Worm (Caenorhabditis elegans): Measurements from ENCODE around the gene C49H3.3.

ce11 chrIV:7943272-7943671 lies 19.1 kb downstream of the C49H3.3 start:
- TF ChIP-seq dao-5 (tag; optimal IDR thresholded peaks at IDR 0.05) (no peak), him-1 (tag; optimal IDR thresholded peaks at IDR 0.05) (no peak), W03F9.2 (tag; optimal IDR thresholded peaks at IDR 0.05) (no peak)

Measured in whole organism, L4/young adult.